Fruit fly (Drosophila melanogaster) whole organism, adult: ENCODE results near the gene Rsph9.

ENCODE experiments used
- Hr96 ChIP-seq: fragments of 200-800 bp; sonication (Bioruptor generic); optimal IDR thresholded peaks from 2 replicates; lab custom pipeline; 2016; ENCODE audit warnings: missing biosample characterization, missing genetic modification characterization
- cic ChIP-seq: fragments of 200-800 bp; sonication (Bioruptor generic); optimal IDR thresholded peaks from 2 replicates; lab custom pipeline; 2017; ENCODE audit warnings: missing biosample characterization, mild to moderate bottlenecking, missing genetic modification characterization, moderate library complexity
- cnc ChIP-seq, 2 experiments: fragments of >200 bp; optimal IDR thresholded peaks; 2 replicates each; lab custom pipeline; 2017
- kay ChIP-seq: fragments of 200-800 bp; sonication (Bioruptor generic); peaks from one replicate; lab custom pipeline; 2016; ENCODE audit warnings: missing biosample characterization, missing genetic modification characterization, borderline replicate concordance

DNA sequence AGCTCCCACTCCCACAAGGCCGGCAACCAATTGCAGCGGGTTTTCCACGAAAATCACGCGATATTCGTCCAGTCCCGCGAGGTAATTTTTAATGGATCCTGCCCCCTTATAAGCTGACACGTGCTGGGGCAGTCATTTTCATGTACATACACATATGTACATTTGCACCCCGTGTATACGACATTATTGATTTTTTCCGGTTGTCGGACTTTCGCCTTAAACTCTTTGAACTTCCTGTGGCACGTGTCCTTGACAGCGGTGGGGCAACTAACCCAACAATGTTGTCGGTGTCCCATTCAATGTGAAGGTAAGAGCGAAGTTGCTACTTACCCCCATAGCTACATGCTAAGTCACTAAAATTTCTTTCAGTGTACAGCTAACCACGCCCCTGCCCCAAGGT is 39.7 kb upstream of the Rsph9 start:
- TF ChIP-seq cnc (optimal IDR thresholded peaks at IDR 0.05; lab: Kevin White, UChicago) (no peak), Hr96 (GFP tag; lab: Kevin White, UChicago) (no peak), cic (GFP tag; lab: Kevin White, UChicago) (no peak), kay (no peak)
